Worm (Caenorhabditis elegans): ENCODE results near the gene F44G4.7.

F44G4.7 gene

DNA sequence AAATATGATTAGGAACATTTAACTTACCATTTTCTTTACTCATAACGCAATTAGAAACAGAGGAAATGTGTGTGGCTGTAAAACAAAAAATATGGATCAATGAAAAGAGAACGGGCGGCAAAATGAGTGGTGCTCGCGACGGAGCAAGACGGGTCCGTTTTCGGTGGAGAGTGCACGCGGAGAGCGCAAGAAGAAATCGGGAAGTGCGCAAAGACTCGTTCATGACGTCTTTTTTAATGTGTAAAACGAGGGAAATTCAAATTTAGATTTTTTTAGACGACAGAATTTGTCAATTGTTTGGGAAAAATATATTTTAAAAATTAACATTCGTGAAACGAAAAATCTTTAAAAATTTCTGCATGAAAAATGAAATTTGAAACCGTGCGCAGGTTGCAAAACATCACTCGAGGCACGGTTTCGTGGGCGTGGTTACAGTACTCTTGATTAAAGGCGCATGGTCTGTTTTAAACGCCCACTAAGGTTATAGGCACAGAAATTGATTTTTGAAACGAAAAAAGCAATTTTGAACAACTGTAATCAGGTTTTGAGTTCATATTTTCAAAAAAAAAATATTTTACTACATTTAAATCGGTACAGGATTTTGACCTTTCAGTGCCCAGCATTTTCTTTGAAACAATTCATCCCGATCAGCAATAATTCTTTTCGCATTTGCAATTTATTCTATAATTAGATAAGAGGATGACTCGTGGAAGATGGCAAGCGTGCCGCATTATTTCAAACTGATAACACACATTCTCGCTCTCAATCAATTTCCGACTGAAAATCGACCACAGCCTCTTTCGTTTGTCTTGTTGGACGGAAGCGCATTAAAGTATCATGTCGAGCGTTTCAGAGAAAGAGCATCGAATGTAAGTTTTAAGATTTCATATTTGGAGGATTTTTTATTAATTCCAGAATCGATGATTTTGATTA lies 35.5 kb downstream of the F44G4.7 start, which contains the start of the genes szy-20 and C18E9.5:
TSS of gene szy-20 (minus strand) at position 83 of the 933 bp plus-strand sequence.
TSS of gene C18E9.5 (plus strand) at position 730 of the 933 bp plus-strand sequence.
- no peak for TF ChIP-seq unc-62 (GFP tag; optimal IDR thresholded peaks at IDR 0.05)

DNA sequence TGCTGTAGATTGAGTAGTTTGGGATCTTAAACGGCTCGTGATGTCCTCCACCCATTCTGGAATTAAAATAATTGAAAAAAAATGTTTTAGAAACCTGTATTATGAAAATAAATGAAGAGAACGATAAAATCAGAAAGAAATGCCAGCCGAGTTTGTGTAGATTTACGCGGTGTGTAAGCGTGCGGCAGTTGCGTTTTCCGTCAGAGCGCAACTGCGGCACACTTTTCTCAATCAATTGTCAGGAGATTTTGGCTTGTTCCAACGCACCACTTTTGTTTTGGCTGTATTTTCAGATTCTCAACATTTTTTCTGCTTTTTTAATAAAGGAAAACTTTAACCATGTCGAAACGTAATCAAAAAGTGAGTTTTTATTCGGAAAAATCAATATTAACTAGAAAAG lies 40.1 kb downstream of the F44G4.7 start, which contains the start of the genes ndub-3 and C18E9.2:
TSS of gene ndub-3 (minus strand) at position 56 of the 400 bp plus-strand sequence.
TSS of gene C18E9.2 (plus strand) at position 172 of the 400 bp plus-strand sequence.
- no peak for TF ChIP-seq unc-62 (GFP tag; optimal IDR thresholded peaks at IDR 0.05)

DNA sequence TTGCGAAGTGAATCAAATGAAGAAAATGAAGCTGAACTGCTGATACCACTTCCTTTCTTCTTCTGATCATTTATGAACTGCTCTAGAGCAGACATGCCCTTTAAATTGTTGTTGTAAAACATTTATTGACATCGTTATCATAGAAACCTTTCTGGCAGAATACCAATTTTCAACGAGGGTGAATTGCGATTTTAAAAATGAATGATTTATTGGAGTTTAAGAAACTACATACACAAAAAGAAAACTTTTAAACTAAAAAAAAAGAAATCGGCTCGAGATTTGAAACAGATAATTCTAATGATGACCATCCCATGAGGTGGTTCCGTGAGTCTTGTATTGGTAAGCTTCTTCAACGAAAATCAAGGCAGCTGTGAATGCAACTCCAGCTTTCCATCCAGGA lies 40.9 kb downstream of the F44G4.7 start, which contains the start of gene sftd-3:
TSS of gene sftd-3 (minus strand) at position 101 of the 400 bp plus-strand sequence.
- TF ChIP-seq unc-62 (GFP tag; optimal IDR thresholded peaks at IDR 0.05), result no peak

DNA sequence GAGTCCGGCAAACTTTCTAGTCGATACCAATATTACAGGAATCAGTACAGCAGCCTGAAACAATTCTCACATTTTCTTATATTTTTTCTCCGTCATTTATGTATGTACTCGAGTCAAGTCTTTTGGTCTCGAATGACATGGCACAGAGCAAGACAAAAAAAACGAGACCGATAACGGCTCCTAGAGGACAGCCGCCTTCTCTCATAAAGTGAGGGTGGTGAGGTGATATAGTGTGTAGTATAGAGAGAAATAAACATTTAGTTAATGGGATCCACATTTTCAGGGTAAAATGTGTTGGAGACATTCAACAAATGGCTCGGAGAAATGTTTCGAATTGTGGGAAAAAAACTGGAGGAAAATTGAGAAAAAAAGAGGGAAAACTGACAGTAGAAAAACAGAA lies 42.8 kb downstream of the F44G4.7 start:
- no peak for TF ChIP-seq unc-62 (GFP tag; optimal IDR thresholded peaks at IDR 0.05)

DNA sequence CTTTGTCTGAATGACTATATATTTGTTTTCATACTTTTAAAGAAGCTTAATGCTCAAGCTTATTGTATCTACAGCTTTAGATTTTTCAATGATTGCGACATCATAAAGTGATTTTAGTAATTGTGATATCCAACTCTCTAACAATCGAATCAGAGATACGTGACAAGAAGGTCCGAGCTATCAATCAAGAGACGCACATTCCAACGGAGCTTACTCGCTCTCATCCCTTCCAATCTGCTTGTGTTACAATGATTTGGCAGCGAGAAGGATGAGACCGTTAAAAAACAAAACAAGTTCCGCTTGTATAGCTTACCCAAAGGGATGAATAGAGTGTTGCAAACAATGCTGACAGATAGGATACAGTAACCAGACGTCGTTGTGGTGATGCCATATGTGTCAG lies 43.5 kb downstream of the F44G4.7 start:
- no peak for TF ChIP-seq unc-62 (GFP tag; optimal IDR thresholded peaks at IDR 0.05)

DNA sequence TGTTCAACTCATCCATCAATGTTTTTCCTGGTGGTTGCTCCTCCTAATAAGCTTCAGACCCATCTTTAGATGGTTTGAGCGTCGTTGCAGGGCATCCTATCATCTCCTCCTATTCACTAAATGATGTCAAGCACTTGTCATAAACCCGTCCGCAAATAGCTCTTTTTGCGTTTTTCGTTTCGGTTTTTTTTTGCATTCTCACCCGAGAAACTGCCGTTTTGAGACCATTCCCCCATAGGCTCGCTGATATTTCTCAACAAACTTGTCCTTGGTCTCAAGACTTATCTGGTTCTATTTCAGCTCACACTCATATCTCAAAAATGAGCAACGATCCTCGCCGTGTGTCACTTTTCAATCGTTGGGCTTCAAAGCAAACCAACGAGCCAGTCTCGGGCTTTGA lies 44.6 kb downstream of the F44G4.7 start, which contains the start of gene cal-2:
TSS of gene cal-2 (plus strand) at position 301 of the 400 bp plus-strand sequence.
- TF ChIP-seq unc-62 (GFP tag; optimal IDR thresholded peaks at IDR 0.05), result no peak

DNA sequence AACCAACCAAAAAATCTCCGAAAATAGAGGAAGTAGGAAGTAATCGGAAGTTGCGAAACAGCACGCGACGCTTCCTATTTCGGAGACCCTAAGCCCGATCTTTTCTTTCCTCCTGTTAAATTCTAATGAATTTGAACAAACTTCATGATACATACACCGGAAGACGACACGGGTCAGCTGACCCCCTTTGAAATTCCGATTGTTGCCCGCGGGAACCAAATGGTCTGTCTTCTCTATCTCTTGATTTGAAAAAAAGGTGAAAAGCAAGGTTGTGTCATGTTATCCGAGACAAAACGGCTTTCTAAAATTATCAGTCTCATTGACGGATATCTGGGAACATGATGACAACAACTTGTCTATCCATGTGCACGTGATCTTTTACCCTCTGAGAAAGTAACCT lies 45.9 kb downstream of the F44G4.7 start:
- no peak for TF ChIP-seq unc-62 (GFP tag; optimal IDR thresholded peaks at IDR 0.05)

DNA sequence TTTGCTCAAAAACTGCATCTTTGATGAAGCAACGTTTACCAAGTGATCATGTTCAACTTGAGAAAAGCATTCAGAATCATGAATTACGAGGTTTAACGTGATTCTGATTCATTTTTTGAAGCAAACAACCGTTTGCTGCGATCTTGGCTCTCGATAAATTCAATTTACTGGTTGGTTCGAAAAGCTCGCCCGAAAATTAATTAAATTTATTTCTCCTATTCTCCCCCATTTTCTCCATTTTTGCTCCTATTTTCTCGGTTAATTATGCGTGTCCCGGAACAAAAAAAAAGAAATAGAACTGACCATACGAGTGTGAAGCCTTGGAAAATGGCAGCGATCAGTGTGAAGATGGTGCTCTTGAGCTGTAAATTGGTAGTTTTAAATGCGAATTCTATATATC lies 48.1 kb downstream of the F44G4.7 start:
- no peak for TF ChIP-seq unc-62 (GFP tag; optimal IDR thresholded peaks at IDR 0.05)

DNA sequence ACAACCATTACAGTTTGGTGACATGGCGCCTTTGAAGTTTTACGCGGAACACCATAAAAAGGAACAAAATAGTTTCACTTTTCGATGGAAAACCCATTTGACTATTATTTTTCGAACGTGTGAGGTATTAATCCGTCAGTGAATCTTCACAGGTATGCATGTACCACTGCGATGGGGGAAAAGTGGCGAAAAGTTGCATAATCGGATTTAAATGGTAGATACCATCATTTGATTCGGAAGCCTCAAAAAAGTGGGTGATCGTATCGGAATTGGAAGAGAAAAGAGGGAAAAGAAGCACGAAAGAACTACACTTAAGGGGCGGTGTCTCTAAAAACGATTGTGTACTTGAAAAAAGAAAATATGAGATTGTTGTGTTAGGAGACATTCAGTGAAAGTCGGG lies 51.3 kb downstream of the F44G4.7 start:
- no peak for TF ChIP-seq unc-62 (GFP tag; optimal IDR thresholded peaks at IDR 0.05)
